Worm (Caenorhabditis elegans) whole organism, young adult: Measurements from ENCODE around the gene eif-1.

ENCODE experiments used
- B0035.1 ChIP-seq: sonication (generic microtip); optimal IDR thresholded peaks from 2 replicates; lab custom pipeline; 2016; ENCODE audit warnings: missing genetic modification characterization, mild to moderate bottlenecking, missing compliant biosample characterization, missing genotype, missing genetic modification reagents
- B0336.3 ChIP-seq: fragments of 200-800 bp; sonication (Bioruptor generic); IDR thresholded peaks from 2 replicates; pipeline ENCODE4 v1.3.6; 2022; ENCODE audit warnings: missing genetic modification characterization, missing compliant biosample characterization
- F10E7.11 ChIP-seq: sonication (generic microtip); optimal IDR thresholded peaks from 2 replicates; lab custom pipeline; 2017; ENCODE audit warnings: mild to moderate bottlenecking, missing genetic modification characterization, moderate library complexity, missing compliant biosample characterization
- K12H6.12 ChIP-seq: fragments of 200-800 bp; sonication (Bioruptor generic); optimal IDR thresholded peaks from 2 replicates; lab custom pipeline; 2018; ENCODE audit warnings: mild to moderate bottlenecking, missing genetic modification characterization, missing compliant biosample characterization
- T07F8.4 ChIP-seq: sonication (generic microtip); optimal IDR thresholded peaks from 2 replicates; lab custom pipeline; 2016; ENCODE audit warnings: mild to moderate bottlenecking, missing genetic modification characterization, moderate library complexity, missing compliant biosample characterization
- T26A5.8 ChIP-seq: sonication (generic microtip); optimal IDR thresholded peaks from 2 replicates; lab custom pipeline; 2016; ENCODE audit warnings: missing genetic modification characterization, missing compliant biosample characterization
- Y53F4B.3 ChIP-seq: fragments of 200-800 bp; sonication (Bioruptor generic); IDR thresholded peaks from 2 replicates; pipeline ENCODE4 v1.3.6; 2022; ENCODE audit warnings: missing genetic modification reagents, missing genetic modification characterization, missing compliant biosample characterization
- Y56A3A.18 ChIP-seq: fragments of 200-800 bp; sonication (Bioruptor generic); IDR thresholded peaks from 2 replicates; pipeline ENCODE4 v1.3.6; 2022; ENCODE audit warnings: missing genetic modification reagents, missing genetic modification characterization, missing compliant biosample characterization
- ZK185.1 ChIP-seq: sonication (generic microtip); optimal IDR thresholded peaks from 2 replicates; lab custom pipeline; 2016; ENCODE audit warnings: mild to moderate bottlenecking, missing genetic modification characterization, missing compliant biosample characterization; ENCODE audit not compliant: poor library complexity, severe bottlenecking
- ama-1 ChIP-seq, 3 experiments: fragments of 150-350 bp in 1 of 3; sonication (generic microtip) in 2 of 3; optimal IDR thresholded peaks; 2 replicates each; lab custom pipeline; 2014 to 2018; ENCODE audit warnings: missing biosample characterization in 2 of 3, missing genetic modification characterization in 2 of 3, missing genetic modification reagents in 2 of 3
- atf-7 ChIP-seq: sonication (generic microtip); optimal IDR thresholded peaks from 2 replicates; lab custom pipeline; 2017; ENCODE audit warnings: mild to moderate bottlenecking, missing genetic modification characterization, missing compliant biosample characterization
- attf-5 ChIP-seq: fragments of 200-800 bp; sonication (Bioruptor generic); optimal IDR thresholded peaks from 2 replicates; lab custom pipeline; 2018; ENCODE audit warnings: mild to moderate bottlenecking, missing genetic modification characterization, missing compliant biosample characterization
- bed-2 ChIP-seq: fragments of 200-800 bp; sonication (Bioruptor generic); IDR thresholded peaks from 2 replicates; pipeline ENCODE4 v1.3.6; 2022; ENCODE audit warnings: missing genetic modification reagents, missing genetic modification characterization, missing compliant biosample characterization
- cebp-1 ChIP-seq, 2 experiments: fragments of 200-800 bp in 1 of 2; sonication (Bioruptor generic) in 1 of 2; sonication (generic microtip) in 1 of 2; IDR thresholded peaks in 1 of 2; optimal IDR thresholded peaks in 1 of 2; 2 replicates each; pipeline versions ENCODE4 v1.3.6 to Lab custom; 2017 to 2022; ENCODE audit warnings: missing compliant biosample characterization in 2 of 2, missing genetic modification characterization in 2 of 2, mild to moderate bottlenecking in 1 of 2, missing genetic modification reagents in 1 of 2, moderate library complexity in 1 of 2
- ceh-58 ChIP-seq: fragments of 200-800 bp; sonication (Bioruptor generic); IDR thresholded peaks from 2 replicates; pipeline ENCODE4 v1.3.6; 2022; ENCODE audit warnings: missing genetic modification characterization, missing compliant biosample characterization
- dox-1 ChIP-seq: fragments of 200-800 bp; sonication (Bioruptor generic); IDR thresholded peaks from 2 replicates; pipeline ENCODE4 v1.3.6; 2022; ENCODE audit warnings: missing genetic modification reagents, missing genetic modification characterization, missing compliant biosample characterization
- dpl-1 ChIP-seq: fragments of 150-350 bp; optimal IDR thresholded peaks from 2 replicates; lab custom pipeline; 2014; ENCODE audit warnings: missing biosample characterization, missing genetic modification reagents, missing genetic modification characterization
- egl-18 ChIP-seq: fragments of 200-800 bp; sonication (Bioruptor generic); IDR thresholded peaks from 2 replicates; pipeline ENCODE4 v1.3.6; 2022; ENCODE audit warnings: missing genetic modification reagents, missing genetic modification characterization, missing compliant biosample characterization
- him-1 ChIP-seq: sonication (generic microtip); optimal IDR thresholded peaks from 2 replicates; lab custom pipeline; 2016; ENCODE audit warnings: missing genotype, missing genetic modification reagents, missing genetic modification characterization, missing compliant biosample characterization
- hlh-12 ChIP-seq: sonication (generic microtip); optimal IDR thresholded peaks from 2 replicates; lab custom pipeline; 2016; ENCODE audit warnings: missing genetic modification characterization, missing compliant biosample characterization
- hrde-1 ChIP-seq: sonication (generic microtip); optimal IDR thresholded peaks from 2 replicates; lab custom pipeline; 2016; ENCODE audit warnings: missing genetic modification characterization, mild to moderate bottlenecking, missing compliant biosample characterization, moderate library complexity, missing genotype, missing genetic modification reagents, borderline replicate concordance
- let-526 ChIP-seq: fragments of 200-800 bp; sonication (Bioruptor generic); IDR thresholded peaks from 2 replicates; pipeline ENCODE4 v1.3.6; 2022; ENCODE audit warnings: missing genetic modification reagents, missing genetic modification characterization, missing compliant biosample characterization
- lin-40 ChIP-seq: sonication (generic microtip); optimal IDR thresholded peaks from 2 replicates; lab custom pipeline; 2016; ENCODE audit warnings: missing genetic modification characterization, mild to moderate bottlenecking, missing compliant biosample characterization, missing genotype, missing genetic modification reagents
- lsy-27 ChIP-seq: sonication (generic microtip); optimal IDR thresholded peaks from 2 replicates; lab custom pipeline; 2017; ENCODE audit warnings: missing genetic modification characterization, mild to moderate bottlenecking, missing compliant biosample characterization, antibody characterized with exemption, missing genotype, borderline replicate concordance; ENCODE audit not compliant: insufficient read depth
- madf-10 ChIP-seq: sonication (generic microtip); optimal IDR thresholded peaks from 2 replicates; lab custom pipeline; 2016; ENCODE audit warnings: mild to moderate bottlenecking, missing genetic modification characterization, missing compliant biosample characterization
- mcd-1 ChIP-seq: fragments of 200-800 bp; sonication (Bioruptor generic); IDR thresholded peaks from 2 replicates; pipeline ENCODE4 v1.3.6; 2022; ENCODE audit warnings: missing genetic modification reagents, missing genetic modification characterization, missing compliant biosample characterization
- mxl-1 ChIP-seq: sonication (generic microtip); optimal IDR thresholded peaks from 2 replicates; lab custom pipeline; 2016; ENCODE audit warnings: missing genetic modification characterization, missing compliant biosample characterization
- nhr-80 ChIP-seq: sonication (generic microtip); optimal IDR thresholded peaks from 2 replicates; lab custom pipeline; 2016; ENCODE audit warnings: missing genetic modification characterization, missing compliant biosample characterization
- somi-1 ChIP-seq: fragments of 200-800 bp; sonication (Bioruptor generic); optimal IDR thresholded peaks from 2 replicates; lab custom pipeline; 2018; ENCODE audit warnings: mild to moderate bottlenecking, missing genetic modification characterization, missing compliant biosample characterization
- tbp1 ChIP-seq: fragments of 200-800 bp; sonication (Bioruptor generic); optimal IDR thresholded peaks from 2 replicates; lab custom pipeline; 2018; ENCODE audit warnings: mild to moderate bottlenecking, missing genetic modification characterization, missing compliant biosample characterization
- zfh-2 ChIP-seq: fragments of 200-800 bp; sonication (Bioruptor generic); conservative IDR thresholded peaks from 2 replicates; pipeline ENCODE4 v1.3.6; 2022; ENCODE audit warnings: missing genetic modification reagents, missing genetic modification characterization, missing compliant biosample characterization
- ztf-22 ChIP-seq: fragments of 200-800 bp; sonication (Bioruptor generic); optimal IDR thresholded peaks from 2 replicates; lab custom pipeline; 2018; ENCODE audit warnings: mild to moderate bottlenecking, missing genetic modification characterization, moderate library complexity, missing compliant biosample characterization
- ztf-26 ChIP-seq: sonication (generic microtip); optimal IDR thresholded peaks from 2 replicates; lab custom pipeline; 2017; ENCODE audit warnings: missing genetic modification characterization, missing compliant biosample characterization
- ztf-6 ChIP-seq: fragments of 200-800 bp; sonication (Bioruptor generic); IDR thresholded peaks from 2 replicates; pipeline ENCODE4 v1.3.6; 2022; ENCODE audit warnings: missing genetic modification reagents, missing genetic modification characterization, missing compliant biosample characterization

The eif-1 gene

ce11 chrII:5021518-5021917 lies 28.1 kb upstream of the eif-1 start:
- TF ChIP-seq mcd-1 (GFP tag; lab: Robert Waterston, UW) (no peak), Y56A3A.18 (GFP tag; lab: Robert Waterston, UW) (no peak), mxl-1 (no peak)
- TF ChIP-seq, all 124 proteins: peak for 0

ce11 chrII:5020513-5021081 lies 27.2 kb upstream of the eif-1 start:
- peak; percentile 12 for TF ChIP-seq nhr-80 (tag; lab: Kevin White, UChicago)
- no peak for TF ChIP-seq mxl-1
- TF ChIP-seq let-526 (GFP tag; lab: Robert Waterston, UW) = 0 out of 2 replicates have a peak, but pooled peaks have one; percentile 23

- TF ChIP-seq lin-40 (tag; lab: Kevin White, UChicago) (peak; percentile 44), ZK185.1 (tag; lab: Kevin White, UChicago) (peak; percentile 18), cebp-1 (GFP tag; IDR thresholded peaks at IDR 0.05; lab: Robert Waterston, UW) (no peak), cebp-1 (tag; optimal IDR thresholded peaks at IDR 0.05; lab: Kevin White, UChicago) (peak; percentile 36), atf-7 (tag; lab: Kevin White, UChicago) (peak; percentile 18), him-1 (tag; lab: Kevin White, UChicago) (no peak), B0035.1 (no peak), zfh-2 (GFP tag; lab: Robert Waterston, UW) (no peak), madf-10 (tag; lab: Kevin White, UChicago) (peak; percentile 17), tbp1 (GFP tag; lab: Kevin White, UChicago) (peak; percentile 13), ceh-58 (GFP tag; lab: Robert Waterston, UW) (no peak), dox-1 (GFP tag; lab: Robert Waterston, UW) (peak; percentile 60), nhr-80 (tag; lab: Kevin White, UChicago) (peak; percentile 90), egl-18 (no peak), lsy-27 (tag; lab: Kevin White, UChicago) (no peak), T07F8.4 (no peak), attf-5 (peak; percentile 38), ztf-26 (tag; lab: Kevin White, UChicago) (peak; percentile 39), somi-1 (GFP tag; lab: Kevin White, UChicago) (peak; percentile 10)
These were observed 26.2 kb upstream of the eif-1 start for ce11 chrII:5019389-5020108.

ce11 chrII:5018578-5018977 lies 25.2 kb upstream of the eif-1 start:
- no peak for TF ChIP-seq Y53F4B.3 (GFP tag; lab: Robert Waterston, UW)
- no peak for TF ChIP-seq T26A5.8
- TF ChIP-seq hlh-12 (tag; lab: Kevin White, UChicago) = no peak
- TF ChIP-seq K12H6.12 (tag; lab: Kevin White, UChicago) = no peak
- TF ChIP-seq B0035.1 = no peak
- no peak for TF ChIP-seq cebp-1 (GFP tag; IDR thresholded peaks at IDR 0.05; lab: Robert Waterston, UW)
- no peak for TF ChIP-seq cebp-1 (tag; optimal IDR thresholded peaks at IDR 0.05; lab: Kevin White, UChicago)
- no peak for TF ChIP-seq F10E7.11
- no peak for TF ChIP-seq hrde-1
- no peak for TF ChIP-seq ztf-6 (GFP tag; lab: Robert Waterston, UW)
- no peak for TF ChIP-seq bed-2 (GFP tag; lab: Robert Waterston, UW)
- TF ChIP-seq ztf-22 (GFP tag; lab: Kevin White, UChicago) = no peak
- no peak for TF ChIP-seq ama-1 (optimal IDR thresholded peaks at IDR 0.05; lab: Kevin White, UChicago)
- no peak for TF ChIP-seq ama-1 (GFP tag; optimal IDR thresholded peaks at IDR 0.05; lab: Kevin White, UChicago)
- no peak for TF ChIP-seq zfh-2 (GFP tag; lab: Robert Waterston, UW)
- TF ChIP-seq B0336.3 (GFP tag; lab: Robert Waterston, UW) = no peak
- TF ChIP-seq dpl-1 (GFP tag; lab: Kevin White, UChicago) = no peak
